Fruit fly (Drosophila melanogaster) whole organism, embryonic: ENCODE results near the gene CG4949.
A peak's percentile ranks its signal among the peaks of the same experiment; 100 is the strongest.

Experiments
- CG10979 ChIP-seq: fragments of 200-800 bp; sonication (Bioruptor generic); optimal IDR thresholded peaks from 2 replicates; lab custom pipeline; 2018; ENCODE audit warnings: missing biosample characterization, mild to moderate bottlenecking, missing genetic modification characterization, moderate library complexity
- CG12071 ChIP-seq: fragments of 200-800 bp; sonication (Bioruptor generic); optimal IDR thresholded peaks from 3 replicates; lab custom pipeline; 2018; ENCODE audit warnings: missing biosample characterization, mild to moderate bottlenecking, missing genetic modification characterization
- CG12104 ChIP-seq: fragments of 200-800 bp; sonication (Bioruptor generic); optimal IDR thresholded peaks from 3 replicates; lab custom pipeline; 2016; ENCODE audit warnings: missing biosample characterization, missing genetic modification characterization
- CG12391 ChIP-seq: fragments of 200-800 bp; sonication (Bioruptor generic); optimal IDR thresholded peaks from 3 replicates; lab custom pipeline; 2018; ENCODE audit warnings: missing biosample characterization, mild to moderate bottlenecking, missing genetic modification characterization, moderate library complexity
- CG13287 ChIP-seq: fragments of 200-800 bp; sonication (Bioruptor generic); IDR thresholded peaks from 2 replicates; pipeline ENCODE4 v1.3.6; 2022; ENCODE audit warnings: missing biosample characterization, missing genetic modification characterization; ENCODE audit not compliant: partially characterized antibody
- CG13424 ChIP-seq: fragments of 200-800 bp; sonication (Bioruptor generic); optimal IDR thresholded peaks from 2 replicates; lab custom pipeline; 2019; ENCODE audit warnings: missing biosample characterization, mild to moderate bottlenecking, missing genetic modification characterization, moderate library complexity
- CG14014 ChIP-seq: fragments of 200-800 bp; sonication (Bioruptor generic); IDR thresholded peaks from 2 replicates; pipeline ENCODE4 v1.3.6; 2022; ENCODE audit warnings: missing biosample characterization, missing genetic modification characterization
- CG15514 ChIP-seq: fragments of 200-800 bp; sonication (Bioruptor generic); optimal IDR thresholded peaks from 3 replicates; lab custom pipeline; 2017; ENCODE audit warnings: missing biosample characterization, missing genetic modification characterization, mild to moderate bottlenecking, moderate library complexity, missing genetic modification reagents
- CG16813 ChIP-seq: fragments of 200-800 bp; sonication (Bioruptor generic); IDR thresholded peaks from 3 replicates; pipeline ENCODE4 v1.3.6; 2022; ENCODE audit warnings: missing biosample characterization, missing genetic modification characterization; ENCODE audit not compliant: partially characterized antibody
- CG17829 ChIP-seq: fragments of 200-800 bp; optimal IDR thresholded peaks from 2 replicates; lab custom pipeline; 2019; ENCODE audit warnings: missing biosample characterization, mild to moderate bottlenecking, missing genetic modification characterization, moderate library complexity
- CG32532 ChIP-seq: fragments of 200-800 bp; sonication (Bioruptor generic); IDR thresholded peaks from 2 replicates; pipeline ENCODE4 v1.3.6; 2022; ENCODE audit warnings: missing biosample characterization, missing genetic modification characterization
- CG34224 ChIP-seq: fragments of 200-800 bp; sonication (Bioruptor generic); IDR thresholded peaks from 3 replicates; pipeline ENCODE4 v1.3.6; 2022; ENCODE audit warnings: missing biosample characterization, missing genetic modification characterization; ENCODE audit not compliant: partially characterized antibody
- CG3995 ChIP-seq: fragments of 200-800 bp; sonication (Bioruptor generic); optimal IDR thresholded peaks from 3 replicates; lab custom pipeline; 2016; ENCODE audit warnings: missing biosample characterization, missing genetic modification characterization
- CG42726 ChIP-seq: fragments of 200-800 bp; sonication (Bioruptor generic); IDR thresholded peaks from 2 replicates; pipeline ENCODE4 v1.3.6; 2022; ENCODE audit warnings: missing biosample characterization, missing genetic modification characterization; ENCODE audit not compliant: partially characterized antibody
- CG6175 ChIP-seq: fragments of 200-800 bp; sonication (Bioruptor generic); IDR thresholded peaks from 3 replicates; pipeline ENCODE4 v1.3.6; 2022; ENCODE audit warnings: missing biosample characterization, missing genetic modification characterization
- CG6689 ChIP-seq: fragments of 200-800 bp; sonication (Bioruptor generic); IDR thresholded peaks from 2 replicates; pipeline ENCODE4 v1.3.6; 2022; ENCODE audit warnings: missing biosample characterization, missing genetic modification characterization
- CG8924 ChIP-seq: fragments of 200-800 bp; optimal IDR thresholded peaks from 3 replicates; lab custom pipeline; 2019; ENCODE audit warnings: missing biosample characterization, mild to moderate bottlenecking, missing genetic modification characterization, moderate library complexity
- CG9727 ChIP-seq: fragments of 200-800 bp; sonication (Bioruptor generic); optimal IDR thresholded peaks from 3 replicates; lab custom pipeline; 2017; ENCODE audit warnings: missing biosample characterization, mild to moderate bottlenecking, missing genetic modification characterization
- CoRest ChIP-seq: fragments of 200-800 bp; sonication (Bioruptor generic); optimal IDR thresholded peaks from 3 replicates; lab custom pipeline; 2018; ENCODE audit warnings: missing biosample characterization, mild to moderate bottlenecking, missing genetic modification characterization, moderate library complexity
- Dek ChIP-seq: fragments of 200-800 bp; sonication (Bioruptor generic); optimal IDR thresholded peaks from 3 replicates; lab custom pipeline; 2019; ENCODE audit warnings: missing biosample characterization, mild to moderate bottlenecking, missing genetic modification characterization, moderate library complexity
- Doc3 ChIP-seq: fragments of 200-800 bp; sonication (Bioruptor generic); IDR thresholded peaks from 3 replicates; pipeline ENCODE4 v1.3.6; 2022; ENCODE audit warnings: missing biosample characterization, missing genetic modification characterization; ENCODE audit not compliant: partially characterized antibody
- Dp ChIP-seq: fragments of 200-800 bp; sonication (Bioruptor generic); optimal IDR thresholded peaks from 2 replicates; lab custom pipeline; 2018; ENCODE audit warnings: missing biosample characterization, mild to moderate bottlenecking, missing genetic modification characterization, moderate library complexity
- Lhr ChIP-seq: fragments of 200-800 bp; sonication (Bioruptor generic); optimal IDR thresholded peaks from 3 replicates; lab custom pipeline; 2017; ENCODE audit warnings: mild to moderate bottlenecking, missing biosample characterization, missing genetic modification reagents, missing genetic modification characterization
- MESR4 ChIP-seq: fragments of 200-800 bp; sonication (Bioruptor generic); optimal IDR thresholded peaks from 2 replicates; lab custom pipeline; 2018; ENCODE audit warnings: missing biosample characterization, mild to moderate bottlenecking, missing genetic modification characterization, moderate library complexity
- Nf-YC ChIP-seq: fragments of 200-800 bp; optimal IDR thresholded peaks from 3 replicates; lab custom pipeline; 2019; ENCODE audit warnings: missing biosample characterization, mild to moderate bottlenecking, missing genetic modification characterization, moderate library complexity
- Scr ChIP-seq: fragments of 200-800 bp; sonication (Bioruptor generic); IDR thresholded peaks from 2 replicates; pipeline ENCODE4 v1.3.6; 2022; ENCODE audit warnings: missing biosample characterization, missing genetic modification characterization; ENCODE audit not compliant: partially characterized antibody
- Sox100B ChIP-seq: fragments of 200-800 bp; sonication (Bioruptor generic); optimal IDR thresholded peaks from 3 replicates; lab custom pipeline; 2018; ENCODE audit warnings: missing biosample characterization, mild to moderate bottlenecking, missing genetic modification characterization
- Ssrp ChIP-seq: fragments of 200-800 bp; sonication (Bioruptor generic); optimal IDR thresholded peaks from 2 replicates; lab custom pipeline; 2018; ENCODE audit warnings: missing biosample characterization, mild to moderate bottlenecking, missing genetic modification characterization, moderate library complexity
- croc ChIP-seq: fragments of 200-800 bp; sonication (Bioruptor generic); conservative IDR thresholded peaks from 3 replicates; pipeline ENCODE4 v1.3.6; 2022; ENCODE audit warnings: missing biosample characterization, missing genetic modification characterization
- dm ChIP-seq: fragments of 200-800 bp; sonication (Bioruptor generic); optimal IDR thresholded peaks from 3 replicates; lab custom pipeline; 2016; ENCODE audit warnings: missing biosample characterization, missing genetic modification characterization
- gem ChIP-seq: fragments of 200-800 bp; sonication (Bioruptor generic); optimal IDR thresholded peaks from 2 replicates; lab custom pipeline; 2019; ENCODE audit warnings: missing biosample characterization, mild to moderate bottlenecking, missing genetic modification characterization, moderate library complexity
- hbn ChIP-seq: fragments of 200-800 bp; sonication (Bioruptor generic); IDR thresholded peaks from 2 replicates; pipeline ENCODE4 v1.3.6; 2022; ENCODE audit warnings: missing biosample characterization, missing genetic modification characterization; ENCODE audit not compliant: partially characterized antibody
- jigr1 ChIP-seq: fragments of 200-800 bp; sonication (Bioruptor generic); IDR thresholded peaks from 3 replicates; pipeline ENCODE4 v1.3.6; 2022; ENCODE audit warnings: missing biosample characterization, missing genetic modification characterization
- klu ChIP-seq: fragments of 200-800 bp; sonication (Bioruptor generic); IDR thresholded peaks from 2 replicates; pipeline ENCODE4 v1.3.6; 2022; ENCODE audit warnings: missing biosample characterization, missing genetic modification characterization
- knrl ChIP-seq: fragments of 200-800 bp; sonication (Bioruptor generic); IDR thresholded peaks from 3 replicates; pipeline ENCODE4 v1.3.6; 2022; ENCODE audit warnings: missing biosample characterization, missing genetic modification characterization; ENCODE audit not compliant: partially characterized antibody
- mam ChIP-seq: fragments of 200-800 bp; sonication (Bioruptor generic); optimal IDR thresholded peaks from 3 replicates; lab custom pipeline; 2016; ENCODE audit warnings: missing biosample characterization, missing genetic modification characterization
- nerfin-2 ChIP-seq: fragments of 200-800 bp; sonication (Bioruptor generic); IDR thresholded peaks from 2 replicates; pipeline ENCODE4 v1.3.6; 2022; ENCODE audit warnings: missing biosample characterization, missing genetic modification characterization; ENCODE audit not compliant: partially characterized antibody
- ranshi ChIP-seq: fragments of 200-800 bp; sonication (Bioruptor generic); IDR thresholded peaks from 2 replicates; pipeline ENCODE4 v1.3.6; 2022; ENCODE audit warnings: missing biosample characterization, missing genetic modification characterization
- sc ChIP-seq, 3 experiments: fragments of >200 bp in 2 of 3; fragments of 200-800 bp in 1 of 3; sonication (Bioruptor generic) in 1 of 3; optimal IDR thresholded peaks; 2 replicates in 2 of 3; 3 replicates in 1 of 3; lab custom pipeline; 2017; ENCODE audit warnings: mild to moderate bottlenecking in 1 of 3, missing biosample characterization in 1 of 3, missing genetic modification characterization in 1 of 3, missing genetic modification reagents in 1 of 3
- sens ChIP-seq: fragments of 200-800 bp; sonication (Bioruptor generic); peaks from one replicate; lab custom pipeline; 2016; ENCODE audit warnings: missing biosample characterization, missing genetic modification characterization
- stc ChIP-seq: fragments of 200-800 bp; sonication (Bioruptor generic); IDR thresholded peaks from 2 replicates; pipeline ENCODE4 v1.3.6; 2022; ENCODE audit warnings: missing biosample characterization, missing genetic modification characterization
- sug ChIP-seq: fragments of 200-800 bp; optimal IDR thresholded peaks from 2 replicates; lab custom pipeline; 2019; ENCODE audit warnings: missing biosample characterization, mild to moderate bottlenecking, missing genetic modification characterization, moderate library complexity
- tna ChIP-seq: fragments of 200-800 bp; sonication (Bioruptor generic); IDR thresholded peaks from 2 replicates; pipeline ENCODE4 v1.3.6; 2022; ENCODE audit warnings: missing biosample characterization, missing genetic modification characterization; ENCODE audit not compliant: partially characterized antibody
- trem ChIP-seq: fragments of 200-800 bp; optimal IDR thresholded peaks from 3 replicates; lab custom pipeline; 2019; ENCODE audit warnings: missing biosample characterization, mild to moderate bottlenecking, missing genetic modification characterization, moderate library complexity
- unc-4 ChIP-seq: fragments of 200-800 bp; sonication (Bioruptor generic); IDR thresholded peaks from 2 replicates; pipeline ENCODE4 v1.3.6; 2022; ENCODE audit warnings: missing biosample characterization, missing genetic modification characterization; ENCODE audit not compliant: partially characterized antibody
- wdn ChIP-seq: fragments of 200-800 bp; sonication (Bioruptor generic); IDR thresholded peaks from 2 replicates; pipeline ENCODE4 v1.3.6; 2022; ENCODE audit warnings: missing biosample characterization, missing genetic modification characterization

CG4949 gene

DNA sequence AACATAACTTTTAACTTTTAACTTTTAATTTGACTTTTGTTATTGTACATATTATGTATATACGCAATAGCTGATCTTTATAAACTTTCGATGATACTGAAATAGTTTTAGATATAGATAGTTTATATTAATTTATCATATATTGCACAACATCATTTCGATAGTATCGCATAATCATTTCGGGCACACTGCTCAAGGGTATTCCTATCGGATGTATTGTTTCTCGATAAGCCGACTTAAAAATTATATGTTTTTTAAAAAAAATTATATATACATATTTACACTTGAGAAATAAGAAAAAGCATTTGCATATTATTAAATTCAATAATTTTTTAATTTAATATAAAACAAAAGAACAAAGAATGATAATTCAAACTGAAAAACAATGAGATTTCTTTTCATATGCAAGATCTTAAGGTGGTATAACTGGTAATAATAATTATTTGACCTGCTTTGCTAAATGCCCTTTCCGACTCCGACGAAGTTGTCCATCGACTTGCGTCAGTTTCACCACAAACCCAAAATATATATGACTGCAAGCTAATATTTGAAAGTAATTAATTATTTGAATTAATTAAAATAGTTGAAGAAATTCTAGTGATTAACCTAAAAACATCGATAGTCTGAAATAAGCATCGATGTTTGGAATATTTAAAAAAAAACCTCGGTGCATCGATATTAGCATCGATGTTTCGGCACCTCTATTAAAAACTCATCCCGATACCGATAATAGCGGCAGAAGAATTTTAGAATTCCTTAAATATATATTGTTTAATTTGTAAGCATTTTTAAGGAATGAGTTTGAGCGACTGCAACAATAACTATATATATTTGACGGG is at the start of gene CG4949 (continued):
- TF ChIP-seq CG6175 (GFP tag; lab: Robert Waterston, UW), result no peak
- TF ChIP-seq CG12071, result no peak
- peak; percentile 23 for TF ChIP-seq MESR4 (GFP tag; lab: Kevin White, UChicago)
- peak; percentile 76 for TF ChIP-seq CG3995 (GFP tag; lab: Kevin White, UChicago)
- peak; percentile 12 for TF ChIP-seq CG10979 (tag; lab: Kevin White, UChicago)
- TF ChIP-seq jigr1 (GFP tag; lab: Robert Waterston, UW), result peak; percentile 13; the same call in 1 of the 3 replicates
- peak; percentile 43 for TF ChIP-seq CG9727 (GFP tag; lab: Kevin White, UChicago)
- TF ChIP-seq CG13287 (GFP tag; lab: Robert Waterston, UW), result peak; percentile 84
- TF ChIP-seq CG15514 (GFP tag; lab: Kevin White, UChicago), result peak; percentile 25
- no peak for TF ChIP-seq dm
- TF ChIP-seq unc-4 (GFP tag; lab: Robert Waterston, UW), result peak; percentile 72
- TF ChIP-seq mam (GFP tag; lab: Kevin White, UChicago), result no peak
- peak; percentile 86 for TF ChIP-seq hbn (GFP tag; lab: Robert Waterston, UW)
- no peak for TF ChIP-seq Dek (tag; lab: Kevin White, UChicago)
- TF ChIP-seq ranshi (GFP tag; lab: Robert Waterston, UW), result 0 out of 2 replicates have a peak, but pooled peaks have one; percentile 20
- no peak for TF ChIP-seq klu (GFP tag; lab: Robert Waterston, UW)
- TF ChIP-seq nerfin-2 (GFP tag; lab: Robert Waterston, UW), result peak; percentile 90
- no peak for TF ChIP-seq sug (tag; lab: Kevin White, UChicago)
- TF ChIP-seq stc, result peak; percentile 32; the same call in 1 of the 2 replicates
- TF ChIP-seq Doc3 (GFP tag; lab: Robert Waterston, UW), result peak; percentile 77
- peak; percentile 85 for TF ChIP-seq knrl
- TF ChIP-seq CG14014 (GFP tag; lab: Robert Waterston, UW), result peak; percentile 5; the same call in 1 of the 2 replicates
- TF ChIP-seq sc (optimal IDR thresholded peaks at IDR 0.05; lab: Kevin White, UChicago), result no peak
- TF ChIP-seq sc (GFP tag; optimal IDR thresholded peaks at IDR 0.05; lab: Kevin White, UChicago), result no peak
- peak; percentile 7 for TF ChIP-seq Ssrp (tag; lab: Kevin White, UChicago)
- peak; percentile 8 for TF ChIP-seq Nf-YC (tag; lab: Kevin White, UChicago)
- no peak for TF ChIP-seq wdn
- TF ChIP-seq Sox100B (GFP tag; lab: Kevin White, UChicago), result peak; percentile 41
- TF ChIP-seq tna, result peak; percentile 90
- TF ChIP-seq Scr (GFP tag; lab: Robert Waterston, UW), result peak; percentile 82
- peak; percentile 26; the same call in 1 of the 2 replicates for TF ChIP-seq CG32532
- peak; percentile 29 for TF ChIP-seq Dp (GFP tag; lab: Kevin White, UChicago)
- peak; percentile 60 for TF ChIP-seq sens (GFP tag; lab: Kevin White, UChicago)
- TF ChIP-seq croc (GFP tag; lab: Robert Waterston, UW), result no peak
- peak; percentile 8 for TF ChIP-seq CG17829
- TF ChIP-seq CG42726 (GFP tag; lab: Robert Waterston, UW), result peak; percentile 85
- TF ChIP-seq CG16813, result peak; percentile 88
- TF ChIP-seq CG34224 (GFP tag; lab: Robert Waterston, UW), result peak; percentile 78
- peak; percentile 14 for TF ChIP-seq CoRest (tag; lab: Kevin White, UChicago)
- TF ChIP-seq trem (tag; lab: Kevin White, UChicago), result peak; percentile 51
- TF ChIP-seq CG12391 (tag; lab: Kevin White, UChicago), result peak; percentile 21
- TF ChIP-seq CG13424 (tag; lab: Kevin White, UChicago), result peak; percentile 14
- TF ChIP-seq CG12104, result peak; percentile 5
- TF ChIP-seq CG8924 (tag; lab: Kevin White, UChicago), result peak; percentile 14
- TF ChIP-seq Lhr (GFP tag; lab: Kevin White, UChicago), result no peak
- peak; percentile 51 for TF ChIP-seq gem (tag; lab: Kevin White, UChicago)
- TF ChIP-seq CG6689 (GFP tag; lab: Robert Waterston, UW), result peak; percentile 28
